Fruit fly (Drosophila melanogaster) whole organism: ENCODE measurements around the gene tutl.

Experiments used
- CG8478 ChIP-seq: fragments of >200 bp; optimal IDR thresholded peaks from 2 replicates; lab custom pipeline; 2018; ENCODE audit warnings: inconsistent platforms
- psq ChIP-seq: fragments of >200 bp; optimal IDR thresholded peaks from 2 replicates; lab custom pipeline; 2017

dm6 chr2L:4317910-4318309, 35.0 kb downstream of the tutl start:
- TF ChIP-seq CG8478 = no peak
- TF ChIP-seq psq (lab: Kevin White, UChicago) = no peak
